Worm (Caenorhabditis elegans) whole organism, L4 larva: Measurements from ENCODE around the gene fbxa-220.
A peak's percentile ranks its signal among the peaks of the same experiment; 100 is the strongest.

Experiments
- D1046.2 ChIP-seq: fragments of 200-800 bp; sonication (Bioruptor generic); IDR thresholded peaks from 2 replicates; pipeline ENCODE4 v1.3.6; 2022; ENCODE audit warnings: missing genetic modification characterization, missing compliant biosample characterization
- F10B5.3 ChIP-seq: sonication (generic microtip); optimal IDR thresholded peaks from 2 replicates; lab custom pipeline; 2016; ENCODE audit warnings: mild to moderate bottlenecking, missing genetic modification characterization, missing compliant biosample characterization
- F44E2.7 ChIP-seq: fragments of 200-800 bp; sonication (Bioruptor generic); IDR thresholded peaks from 2 replicates; pipeline ENCODE4 v2.1.2; 2022; ENCODE audit warnings: missing genetic modification characterization, missing compliant biosample characterization
- F49E8.2 ChIP-seq: sonication (generic microtip); optimal IDR thresholded peaks from 2 replicates; lab custom pipeline; 2016; ENCODE audit warnings: missing compliant biosample characterization, mild to moderate bottlenecking, missing genetic modification characterization, borderline replicate concordance
- T20F7.1 ChIP-seq: fragments of 200-800 bp; sonication (Bioruptor generic); optimal IDR thresholded peaks from 2 replicates; lab custom pipeline; 2018; ENCODE audit warnings: mild to moderate bottlenecking, missing genetic modification characterization, missing compliant biosample characterization
- T26A8.4 ChIP-seq: fragments of 200-800 bp; sonication (Bioruptor generic); IDR thresholded peaks from 2 replicates; pipeline ENCODE4 v1.3.6; 2022; ENCODE audit warnings: missing genetic modification characterization, missing compliant biosample characterization
- Y48G9A.11 ChIP-seq: fragments of 200-800 bp; sonication (Bioruptor generic); IDR thresholded peaks from 2 replicates; pipeline ENCODE4 v1.3.6; 2022; ENCODE audit warnings: missing genetic modification reagents, missing genetic modification characterization, missing compliant biosample characterization
- aha-1 ChIP-seq: fragments of 150-350 bp; peaks from one replicate; lab custom pipeline; 2014; ENCODE audit warnings: missing biosample characterization, missing genetic modification characterization
- aly-2 ChIP-seq: sonication (generic microtip); optimal IDR thresholded peaks from 2 replicates; lab custom pipeline; 2018; ENCODE audit warnings: missing biosample characterization, missing genetic modification characterization
- ama-1 ChIP-seq: fragments of 150-350 bp; optimal IDR thresholded peaks from 2 replicates; lab custom pipeline; 2014; ENCODE audit warnings: inconsistent platforms, mixed read lengths
- attf-4 ChIP-seq: sonication (generic microtip); optimal IDR thresholded peaks from 3 replicates; lab custom pipeline; 2017; ENCODE audit warnings: missing biosample characterization, missing genetic modification characterization
- ceh-28 ChIP-seq: fragments of 150-350 bp; optimal IDR thresholded peaks from 2 replicates; lab custom pipeline; 2014; ENCODE audit warnings: missing biosample characterization, missing genetic modification reagents, missing genetic modification characterization
- ceh-32 ChIP-seq: sonication (generic microtip); optimal IDR thresholded peaks from 2 replicates; lab custom pipeline; 2016; ENCODE audit warnings: mild to moderate bottlenecking, missing genetic modification characterization, missing compliant biosample characterization; ENCODE audit not compliant: poor library complexity
- ceh-44 ChIP-seq: fragments of 200-800 bp; sonication (Bioruptor generic); IDR thresholded peaks from 2 replicates; pipeline ENCODE4 v1.3.6; 2022; ENCODE audit warnings: missing genetic modification reagents, missing genetic modification characterization, missing compliant biosample characterization
- ceh-62 ChIP-seq: sonication (generic microtip); optimal IDR thresholded peaks from 2 replicates; lab custom pipeline; 2017; ENCODE audit warnings: missing biosample characterization, missing genetic modification characterization
- cey-2 ChIP-seq: sonication (generic microtip); optimal IDR thresholded peaks from 3 replicates; lab custom pipeline; 2017; ENCODE audit warnings: missing genetic modification characterization, mild to moderate bottlenecking, missing compliant biosample characterization, antibody characterized with exemption, borderline replicate concordance; ENCODE audit not compliant: insufficient read depth
- daf-12 ChIP-seq: fragments of 150-350 bp; optimal IDR thresholded peaks from 2 replicates; lab custom pipeline; 2014; ENCODE audit warnings: missing biosample characterization, missing genetic modification reagents, missing genetic modification characterization
- daf-16 ChIP-seq, 3 experiments: sonication (generic microtip); optimal IDR thresholded peaks; 2 replicates each; lab custom pipeline; 2016 to 2017; ENCODE audit warnings: missing genetic modification characterization in 3 of 3, missing genetic modification reagents in 3 of 3, mild to moderate bottlenecking in 2 of 3, missing compliant biosample characterization in 2 of 3, missing biosample characterization in 1 of 3, moderate library complexity in 1 of 3
- dmd-6 ChIP-seq: fragments of 200-800 bp; sonication (Bioruptor generic); IDR thresholded peaks from 2 replicates; pipeline ENCODE4 v1.3.6; 2022; ENCODE audit warnings: missing genetic modification reagents, missing genetic modification characterization, missing compliant biosample characterization
- dmd-8 ChIP-seq: fragments of 200-800 bp; sonication (Bioruptor generic); IDR thresholded peaks from 2 replicates; pipeline ENCODE4 v1.3.6; 2022; ENCODE audit warnings: missing genetic modification characterization, missing compliant biosample characterization
- dmd-9 ChIP-seq: fragments of 200-800 bp; sonication (Bioruptor generic); IDR thresholded peaks from 2 replicates; pipeline ENCODE4 v1.3.6; 2022; ENCODE audit warnings: missing genetic modification reagents, missing genetic modification characterization, missing compliant biosample characterization
- egl-27 ChIP-seq: sonication (generic microtip); optimal IDR thresholded peaks from 3 replicates; lab custom pipeline; 2017; ENCODE audit warnings: missing biosample characterization, missing genetic modification reagents, missing genetic modification characterization
- egl-43 ChIP-seq: fragments of 200-800 bp; sonication (Bioruptor generic); IDR thresholded peaks from 2 replicates; pipeline ENCODE4 v1.3.6; 2022; ENCODE audit warnings: missing genetic modification reagents, missing genetic modification characterization, missing compliant biosample characterization
- hif-1 ChIP-seq, 2 experiments: sonication (generic microtip); optimal IDR thresholded peaks; 2 replicates each; lab custom pipeline; 2016 to 2017; ENCODE audit warnings: missing compliant biosample characterization in 2 of 2, missing genetic modification characterization in 2 of 2, missing genetic modification reagents in 2 of 2, missing genotype in 2 of 2, mild to moderate bottlenecking in 1 of 2
- hlh-11 ChIP-seq: fragments of 200-800 bp; sonication (Bioruptor generic); optimal IDR thresholded peaks from 2 replicates; lab custom pipeline; 2018; ENCODE audit warnings: mild to moderate bottlenecking, missing genetic modification characterization, missing compliant biosample characterization
- hmg-1.1 ChIP-seq: fragments of 200-800 bp; sonication (Bioruptor generic); IDR thresholded peaks from 2 replicates; pipeline ENCODE4 v1.3.6; 2022; ENCODE audit warnings: missing genetic modification reagents, missing genetic modification characterization, missing compliant biosample characterization
- jun-1 ChIP-seq: fragments of 150-350 bp; optimal IDR thresholded peaks from 2 replicates; lab custom pipeline; 2014; ENCODE audit warnings: missing biosample characterization, missing genetic modification reagents, missing genetic modification characterization
- lim-7 ChIP-seq: fragments of 200-800 bp; sonication (Bioruptor generic); IDR thresholded peaks from 2 replicates; pipeline ENCODE4 v1.3.6; 2022; ENCODE audit warnings: missing genetic modification characterization, missing compliant biosample characterization
- lin-1 ChIP-seq: fragments of 200-800 bp; sonication (Bioruptor generic); IDR thresholded peaks from 2 replicates; pipeline ENCODE4 v1.3.6; 2022; ENCODE audit warnings: missing genetic modification reagents, missing genetic modification characterization, missing compliant biosample characterization
- lin-13 ChIP-seq: fragments of 150-350 bp; optimal IDR thresholded peaks from 2 replicates; lab custom pipeline; 2014; ENCODE audit warnings: missing biosample characterization, missing genetic modification reagents, missing genetic modification characterization
- lin-29 ChIP-seq: fragments of 200-800 bp; sonication (Bioruptor generic); IDR thresholded peaks from 2 replicates; pipeline ENCODE4 v1.3.6; 2022; ENCODE audit warnings: missing genetic modification reagents, missing genetic modification characterization, missing compliant biosample characterization
- lin-39 ChIP-seq: fragments of 150-350 bp; optimal IDR thresholded peaks from 2 replicates; lab custom pipeline; 2014; ENCODE audit warnings: missing biosample characterization, missing genetic modification reagents, missing genetic modification characterization
- lsy-2 ChIP-seq, 2 experiments: fragments of 150-350 bp in 1 of 2; sonication (generic microtip) in 1 of 2; optimal IDR thresholded peaks; 2 replicates each; lab custom pipeline; 2014 to 2017; ENCODE audit warnings: missing biosample characterization in 2 of 2, missing genetic modification characterization in 2 of 2
- mes-2 ChIP-seq: sonication (generic microtip); optimal IDR thresholded peaks from 2 replicates; lab custom pipeline; 2016; ENCODE audit warnings: missing genotype, mild to moderate bottlenecking, missing genetic modification characterization, missing compliant biosample characterization; ENCODE audit not compliant: poor library complexity, severe bottlenecking
- nhr-102 ChIP-seq: sonication (generic microtip); optimal IDR thresholded peaks from 2 replicates; lab custom pipeline; 2016; ENCODE audit warnings: mild to moderate bottlenecking, missing genetic modification characterization, moderate library complexity, missing compliant biosample characterization
- nhr-111 ChIP-seq: fragments of 200-800 bp; sonication (Bioruptor generic); optimal IDR thresholded peaks from 2 replicates; lab custom pipeline; 2018; ENCODE audit warnings: mild to moderate bottlenecking, missing genetic modification characterization, missing compliant biosample characterization
- nhr-25 ChIP-seq: sonication (generic microtip); optimal IDR thresholded peaks from 2 replicates; lab custom pipeline; 2017; ENCODE audit warnings: missing genetic modification characterization, mild to moderate bottlenecking, missing compliant biosample characterization, antibody characterized with exemption, moderate library complexity, borderline replicate concordance; ENCODE audit not compliant: insufficient read depth
- nhr-28 ChIP-seq: fragments of 150-350 bp; optimal IDR thresholded peaks from 2 replicates; lab custom pipeline; 2014; ENCODE audit warnings: missing biosample characterization, missing genetic modification characterization
- nhr-76 ChIP-seq: fragments of 150-350 bp; optimal IDR thresholded peaks from 2 replicates; lab custom pipeline; 2014; ENCODE audit warnings: missing biosample characterization, missing genetic modification characterization
- nhr-77 ChIP-seq: fragments of 150-350 bp; optimal IDR thresholded peaks from 2 replicates; lab custom pipeline; 2014; ENCODE audit warnings: missing biosample characterization, missing genetic modification characterization
- pqm-1 ChIP-seq: sonication (generic microtip); optimal IDR thresholded peaks from 2 replicates; lab custom pipeline; 2017; ENCODE audit warnings: missing biosample characterization, missing genetic modification characterization
- snpc-4 ChIP-seq: fragments of 150-350 bp; optimal IDR thresholded peaks from 2 replicates; lab custom pipeline; 2014; ENCODE audit warnings: missing biosample characterization, missing genetic modification characterization
- spr-1 ChIP-seq: sonication (generic microtip); optimal IDR thresholded peaks from 2 replicates; lab custom pipeline; 2016; ENCODE audit warnings: mild to moderate bottlenecking, missing genetic modification characterization, missing compliant biosample characterization
- spr-3 ChIP-seq: fragments of 200-800 bp; sonication (Bioruptor generic); optimal IDR thresholded peaks from 2 replicates; lab custom pipeline; 2018; ENCODE audit warnings: mild to moderate bottlenecking, missing genetic modification characterization, missing compliant biosample characterization
- tag-97 ChIP-seq: fragments of 200-800 bp; sonication (Bioruptor generic); IDR thresholded peaks from 2 replicates; pipeline ENCODE4 v1.3.6; 2022; ENCODE audit warnings: missing genetic modification characterization, missing compliant biosample characterization
- unc-130 ChIP-seq: sonication (generic microtip); optimal IDR thresholded peaks from 2 replicates; lab custom pipeline; 2016; ENCODE audit warnings: missing genetic modification reagents, missing genetic modification characterization, missing compliant biosample characterization
- unc-62 ChIP-seq, 3 experiments: fragments of 150-350 bp in 1 of 3; sonication (generic microtip); optimal IDR thresholded peaks in 2 of 3; peaks in 1 of 3; 1 replicate in 1 of 3; 2 replicates in 2 of 3; lab custom pipeline; 2014 to 2017; ENCODE audit warnings: missing biosample characterization in 3 of 3, missing genetic modification characterization in 3 of 3, missing genetic modification reagents in 3 of 3, missing genotype in 1 of 3
- zag-1 ChIP-seq: fragments of 150-350 bp; optimal IDR thresholded peaks from 2 replicates; lab custom pipeline; 2014; ENCODE audit warnings: missing biosample characterization, missing genetic modification characterization
- zip-11 ChIP-seq: fragments of 200-800 bp; sonication (Bioruptor generic); IDR thresholded peaks from 2 replicates; pipeline ENCODE4 v1.3.6; 2022; ENCODE audit warnings: missing genetic modification characterization, missing compliant biosample characterization
- zip-2 ChIP-seq: fragments of 150-350 bp; optimal IDR thresholded peaks from 2 replicates; lab custom pipeline; 2014; ENCODE audit warnings: missing biosample characterization, missing genetic modification characterization

Gene fbxa-220

ce11 chrIII:11463726-11464125 lies 20.3 kb downstream of the fbxa-220 start (continued):
- no peak for TF ChIP-seq cey-2
- no peak for TF ChIP-seq zip-2 (tag; lab: Kevin White, UChicago)
- TF ChIP-seq pqm-1 (tag; lab: Kevin White, UChicago) = peak; percentile 32
- TF ChIP-seq lsy-2 (tag; optimal IDR thresholded peaks at IDR 0.05; lab: Kevin White, UChicago) = peak; percentile 5 to 50
- TF ChIP-seq daf-12 (tag; lab: Kevin White, UChicago) = no peak
- no peak for TF ChIP-seq lin-29 (GFP tag; lab: Robert Waterston, UW)
- no peak for TF ChIP-seq ceh-32 (tag; lab: Kevin White, UChicago)
- TF ChIP-seq daf-16 (GFP tag; optimal IDR thresholded peaks at IDR 0.05; lab: Kevin White, UChicago) = no peak
- peak; percentile 39 for TF ChIP-seq daf-16 (tag; optimal IDR thresholded peaks at IDR 0.05; lab: Kevin White, UChicago)
- 0 out of 2 replicates have a peak, but pooled peaks have one; percentile 45 for TF ChIP-seq D1046.2 (GFP tag; lab: Robert Waterston, UW)
- TF ChIP-seq egl-27 (tag; lab: Kevin White, UChicago) = no peak
- TF ChIP-seq nhr-25 = peak; percentile 53
- TF ChIP-seq lin-1 = peak; percentile 83
- peak; percentile 11 for TF ChIP-seq nhr-111 (GFP tag; lab: Kevin White, UChicago)
- TF ChIP-seq T26A8.4 (GFP tag; lab: Robert Waterston, UW) = peak; percentile 65
- TF ChIP-seq ama-1 (lab: Kevin White, UChicago) = peak; percentile 3
- no peak for TF ChIP-seq unc-130
- no peak for TF ChIP-seq F10B5.3 (tag; lab: Kevin White, UChicago)
- TF ChIP-seq zag-1 = no peak
- TF ChIP-seq snpc-4 (tag; lab: Kevin White, UChicago) = peak; percentile 88
- no peak for TF ChIP-seq jun-1
- no peak for TF ChIP-seq nhr-76
- TF ChIP-seq dmd-9 = no peak
- TF ChIP-seq hlh-11 (tag; lab: Kevin White, UChicago) = peak; percentile 87
- no peak for TF ChIP-seq attf-4 (tag; lab: Kevin White, UChicago)
- TF ChIP-seq lin-13 = peak; percentile 97
- peak; percentile 43 for TF ChIP-seq nhr-28 (tag; lab: Kevin White, UChicago)
- no peak for TF ChIP-seq unc-62 (GFP tag; optimal IDR thresholded peaks at IDR 0.05 in 1 of 2; lab: Kevin White, UChicago)
- no peak for TF ChIP-seq unc-62 (tag; optimal IDR thresholded peaks at IDR 0.05; lab: Kevin White, UChicago)
- no peak for TF ChIP-seq F49E8.2 (tag; lab: Kevin White, UChicago)
- TF ChIP-seq dmd-6 = peak; percentile 77
- no peak for TF ChIP-seq F44E2.7
- TF ChIP-seq hif-1 (tag; optimal IDR thresholded peaks at IDR 0.05; lab: Kevin White, UChicago) = peak in 1 of 2 experiments; percentile 25
- TF ChIP-seq Y48G9A.11 = no peak
- TF ChIP-seq hmg-1.1 (GFP tag; lab: Robert Waterston, UW) = peak; percentile 68; the same call in 1 of the 2 replicates
- no peak for TF ChIP-seq aha-1 (tag; lab: Kevin White, UChicago)
- TF ChIP-seq nhr-77 (tag; lab: Kevin White, UChicago) = peak; percentile 65
- no peak for TF ChIP-seq aly-2 (tag; lab: Kevin White, UChicago)
- TF ChIP-seq ceh-62 (tag; lab: Kevin White, UChicago) = no peak
- TF ChIP-seq lim-7 = 0 out of 2 replicates have a peak, but pooled peaks have one; percentile 24
- TF ChIP-seq ceh-28 (tag; lab: Kevin White, UChicago) = no peak
- peak; percentile 31 for TF ChIP-seq spr-3
- no peak for TF ChIP-seq dmd-8
- no peak for TF ChIP-seq zip-11 (GFP tag; lab: Robert Waterston, UW)
- TF ChIP-seq spr-1 = peak; percentile 78
- no peak for TF ChIP-seq T20F7.1 (GFP tag; lab: Kevin White, UChicago)
- TF ChIP-seq egl-43 (GFP tag; lab: Robert Waterston, UW) = peak; percentile 63; the same call in 1 of the 2 replicates
- no peak for TF ChIP-seq lin-39 (tag; lab: Kevin White, UChicago)
- TF ChIP-seq mes-2 (tag; lab: Kevin White, UChicago) = peak; percentile 53
- no peak for TF ChIP-seq tag-97 (GFP tag; lab: Robert Waterston, UW)
- peak; percentile 71 for TF ChIP-seq nhr-102 (tag; lab: Kevin White, UChicago)
- TF ChIP-seq ceh-44 = no peak
